Fruit fly (Drosophila melanogaster) whole organism, embryonic: ENCODE results near the gene SecS.

Source experiments
- ATbp ChIP-seq: fragments of 200-800 bp; sonication (Bioruptor generic); optimal IDR thresholded peaks from 2 replicates; lab custom pipeline; 2017; ENCODE audit warnings: missing biosample characterization, mild to moderate bottlenecking, missing genetic modification characterization, missing genetic modification reagents
- Antp ChIP-seq: fragments of 200-800 bp; sonication (Bioruptor generic); optimal IDR thresholded peaks from 3 replicates; lab custom pipeline; 2016; ENCODE audit warnings: missing biosample characterization, missing genetic modification characterization
- Bgb ChIP-seq: fragments of 200-800 bp; sonication (Bioruptor generic); IDR thresholded peaks from 2 replicates; pipeline ENCODE4 v1.3.6; 2022; ENCODE audit warnings: missing biosample characterization, missing genetic modification characterization; ENCODE audit not compliant: partially characterized antibody
- CG11085 ChIP-seq: fragments of 200-800 bp; sonication (Bioruptor generic); IDR thresholded peaks from 2 replicates; pipeline ENCODE4 v1.3.6; 2022; ENCODE audit warnings: missing biosample characterization, missing genetic modification characterization
- CG17802 ChIP-seq: fragments of 200-800 bp; sonication (Bioruptor generic); optimal IDR thresholded peaks from 2 replicates; lab custom pipeline; 2018; ENCODE audit warnings: missing biosample characterization, mild to moderate bottlenecking, missing genetic modification characterization, moderate library complexity
- CG17829 ChIP-seq: fragments of 200-800 bp; optimal IDR thresholded peaks from 2 replicates; lab custom pipeline; 2019; ENCODE audit warnings: missing biosample characterization, mild to moderate bottlenecking, missing genetic modification characterization, moderate library complexity
- CG1832 ChIP-seq: fragments of 200-800 bp; sonication (Bioruptor generic); optimal IDR thresholded peaks from 2 replicates; lab custom pipeline; 2017; ENCODE audit warnings: missing biosample characterization, mild to moderate bottlenecking, missing genetic modification characterization, inconsistent platforms
- CG34422 ChIP-seq: fragments of 200-800 bp; sonication (Bioruptor generic); IDR thresholded peaks from 3 replicates; pipeline ENCODE4 v1.3.6; 2022; ENCODE audit warnings: missing biosample characterization, missing genetic modification characterization
- CG3847 ChIP-seq: fragments of 200-800 bp; sonication (Bioruptor generic); IDR thresholded peaks from 2 replicates; pipeline ENCODE4 v1.3.6; 2022; ENCODE audit warnings: missing biosample characterization, missing genetic modification characterization
- CG6272 ChIP-seq: fragments of 200-800 bp; sonication (Bioruptor generic); IDR thresholded peaks from 2 replicates; pipeline ENCODE4 v1.3.6; 2022; ENCODE audit warnings: missing biosample characterization, missing genetic modification characterization
- CG7963 ChIP-seq: fragments of 200-800 bp; sonication (Bioruptor generic); IDR thresholded peaks from 3 replicates; pipeline ENCODE4 v1.3.6; 2022; ENCODE audit warnings: missing biosample characterization, missing genetic modification characterization; ENCODE audit not compliant: partially characterized antibody
- CG9876 ChIP-seq: fragments of 200-800 bp; sonication (Bioruptor generic); optimal IDR thresholded peaks from 2 replicates; lab custom pipeline; 2016; ENCODE audit warnings: missing biosample characterization, missing genetic modification characterization
- CG9932 ChIP-seq: fragments of 200-800 bp; sonication (Bioruptor generic); IDR thresholded peaks from 2 replicates; pipeline ENCODE4 v1.3.6; 2022; ENCODE audit warnings: missing biosample characterization, missing genetic modification characterization
- D19A ChIP-seq: fragments of 200-800 bp; optimal IDR thresholded peaks from 3 replicates; lab custom pipeline; 2019; ENCODE audit warnings: missing biosample characterization, mild to moderate bottlenecking, missing genetic modification characterization, moderate library complexity
- Doc3 ChIP-seq: fragments of 200-800 bp; sonication (Bioruptor generic); IDR thresholded peaks from 3 replicates; pipeline ENCODE4 v1.3.6; 2022; ENCODE audit warnings: missing biosample characterization, missing genetic modification characterization; ENCODE audit not compliant: partially characterized antibody
- Dref ChIP-seq: fragments of 200-800 bp; sonication (Bioruptor generic); IDR thresholded peaks from 2 replicates; pipeline ENCODE4 v1.3.6; 2022; ENCODE audit warnings: missing biosample characterization, missing genetic modification characterization
- E2f2 ChIP-seq: fragments of 200-800 bp; sonication (Bioruptor generic); IDR thresholded peaks from 2 replicates; pipeline ENCODE4 v1.3.6; 2022; ENCODE audit warnings: missing biosample characterization, missing genetic modification characterization
- Elba2 ChIP-seq: fragments of 200-800 bp; sonication (Bioruptor generic); optimal IDR thresholded peaks from 3 replicates; lab custom pipeline; 2016; ENCODE audit warnings: missing biosample characterization, missing genetic modification characterization
- Ets65A ChIP-seq: fragments of 200-800 bp; sonication (Bioruptor generic); peaks from one replicate; lab custom pipeline; 2016; ENCODE audit warnings: missing biosample characterization, missing genetic modification characterization
- Gug ChIP-seq: fragments of 200-800 bp; sonication (Bioruptor generic); IDR thresholded peaks from 4 replicates; pipeline ENCODE4 v1.3.6; 2022; ENCODE audit warnings: missing biosample characterization, missing genetic modification characterization
- HLH54F ChIP-seq: fragments of 200-800 bp; sonication (Bioruptor generic); optimal IDR thresholded peaks from 3 replicates; lab custom pipeline; 2016; ENCODE audit warnings: missing biosample characterization, missing genetic modification characterization
- HmgZ ChIP-seq: fragments of 200-800 bp; sonication (Bioruptor generic); optimal IDR thresholded peaks from 2 replicates; lab custom pipeline; 2018; ENCODE audit warnings: missing biosample characterization, mild to moderate bottlenecking, missing genetic modification characterization
- MBD-R2 ChIP-seq: fragments of 200-800 bp; sonication (Bioruptor generic); IDR thresholded peaks from 2 replicates; pipeline ENCODE4 v1.3.6; 2022; ENCODE audit warnings: missing biosample characterization, missing genetic modification characterization
- Opbp ChIP-seq: fragments of 200-800 bp; sonication (Bioruptor generic); IDR thresholded peaks from 3 replicates; pipeline ENCODE4 v1.3.6; 2022; ENCODE audit warnings: missing biosample characterization, missing genetic modification characterization; ENCODE audit not compliant: partially characterized antibody
- Side ChIP-seq: fragments of 200-800 bp; sonication (Bioruptor generic); optimal IDR thresholded peaks from 2 replicates; lab custom pipeline; 2016; ENCODE audit warnings: missing biosample characterization, missing genetic modification characterization
- Stat92E ChIP-seq, 3 experiments: fragments of >200 bp in 2 of 3; fragments of 200-800 bp in 1 of 3; sonication (Bioruptor generic) in 1 of 3; optimal IDR thresholded peaks; 2 replicates each; lab custom pipeline; 2017 to 2019; ENCODE audit warnings: missing biosample characterization in 3 of 3, missing genetic modification characterization in 3 of 3, mild to moderate bottlenecking in 1 of 3, moderate library complexity in 1 of 3
- Trl ChIP-seq, 3 experiments: fragments of >200 bp in 2 of 3; fragments of 200-800 bp in 1 of 3; sonication (Bioruptor generic) in 1 of 3; optimal IDR thresholded peaks; 2 replicates in 1 of 3; 3 replicates in 2 of 3; lab custom pipeline; 2016 to 2017; ENCODE audit warnings: missing biosample characterization in 1 of 3, missing genetic modification characterization in 1 of 3
- Vsx1 ChIP-seq: fragments of 200-800 bp; sonication (Bioruptor generic); optimal IDR thresholded peaks from 2 replicates; lab custom pipeline; 2017; ENCODE audit warnings: missing biosample characterization, mild to moderate bottlenecking, missing genetic modification characterization, missing genetic modification reagents
- ato ChIP-seq: fragments of 200-800 bp; sonication (Bioruptor generic); IDR thresholded peaks from 2 replicates; pipeline ENCODE4 v1.3.6; 2022; ENCODE audit warnings: missing biosample characterization, missing genetic modification characterization; ENCODE audit not compliant: partially characterized antibody
- caup ChIP-seq: fragments of 200-800 bp; sonication (Bioruptor generic); optimal IDR thresholded peaks from 3 replicates; lab custom pipeline; 2017; ENCODE audit warnings: missing biosample characterization, mild to moderate bottlenecking, missing genetic modification characterization, moderate library complexity; ENCODE audit not compliant: severe bottlenecking
- chif ChIP-seq, 2 experiments: fragments of 200-800 bp; sonication (Bioruptor generic); optimal IDR thresholded peaks; 3 replicates each; lab custom pipeline; 2016; ENCODE audit warnings: missing biosample characterization in 2 of 2, missing genetic modification characterization in 2 of 2
- chm ChIP-seq: fragments of 200-800 bp; sonication (Bioruptor generic); IDR thresholded peaks from 2 replicates; pipeline ENCODE4 v1.3.6; 2022; ENCODE audit warnings: missing biosample characterization, missing genetic modification characterization
- da ChIP-seq: fragments of 200-800 bp; sonication (Bioruptor generic); optimal IDR thresholded peaks from 2 replicates; lab custom pipeline; 2016; ENCODE audit warnings: missing biosample characterization, missing genetic modification characterization
- dysf ChIP-seq: fragments of 200-800 bp; sonication (Bioruptor generic); IDR thresholded peaks from 3 replicates; pipeline ENCODE4 v1.3.6; 2022; ENCODE audit warnings: missing biosample characterization, missing genetic modification characterization
- gce ChIP-seq: fragments of 200-800 bp; sonication (Bioruptor generic); IDR thresholded peaks from 3 replicates; pipeline ENCODE4 v1.3.6; 2022; ENCODE audit warnings: missing biosample characterization, missing genetic modification characterization
- gsb ChIP-seq: fragments of 200-800 bp; sonication (Bioruptor generic); IDR thresholded peaks from 2 replicates; pipeline ENCODE4 v1.3.6; 2022; ENCODE audit warnings: missing biosample characterization, missing genetic modification characterization
- ind ChIP-seq: fragments of 200-800 bp; sonication (Bioruptor generic); optimal IDR thresholded peaks from 3 replicates; lab custom pipeline; 2016; ENCODE audit warnings: missing biosample characterization, missing genetic modification characterization
- kah ChIP-seq: fragments of 200-800 bp; sonication (Bioruptor generic); optimal IDR thresholded peaks from 2 replicates; lab custom pipeline; 2018; ENCODE audit warnings: missing biosample characterization, mild to moderate bottlenecking, missing genetic modification characterization
- mam ChIP-seq: fragments of 200-800 bp; sonication (Bioruptor generic); optimal IDR thresholded peaks from 3 replicates; lab custom pipeline; 2016; ENCODE audit warnings: missing biosample characterization, missing genetic modification characterization
- mld ChIP-seq: fragments of 200-800 bp; sonication (Bioruptor generic); IDR thresholded peaks from 3 replicates; pipeline ENCODE4 v1.3.6; 2022; ENCODE audit warnings: missing biosample characterization, missing genetic modification characterization; ENCODE audit not compliant: partially characterized antibody
- pum ChIP-seq: fragments of 200-800 bp; sonication (Bioruptor generic); optimal IDR thresholded peaks from 2 replicates; lab custom pipeline; 2016; ENCODE audit warnings: missing biosample characterization, missing genetic modification characterization
- row ChIP-seq: fragments of 200-800 bp; sonication (Bioruptor generic); IDR thresholded peaks from 3 replicates; pipeline ENCODE4 v1.3.6; 2022; ENCODE audit warnings: missing biosample characterization, missing genetic modification characterization
- sima ChIP-seq: fragments of 200-800 bp; sonication (Bioruptor generic); optimal IDR thresholded peaks from 2 replicates; lab custom pipeline; 2016; ENCODE audit warnings: missing biosample characterization, missing genetic modification characterization
- tin ChIP-seq: fragments of 200-800 bp; sonication (Bioruptor generic); optimal IDR thresholded peaks from 3 replicates; lab custom pipeline; 2016; ENCODE audit warnings: missing biosample characterization, missing genetic modification characterization
- tna ChIP-seq: fragments of 200-800 bp; sonication (Bioruptor generic); IDR thresholded peaks from 2 replicates; pipeline ENCODE4 v1.3.6; 2022; ENCODE audit warnings: missing biosample characterization, missing genetic modification characterization; ENCODE audit not compliant: partially characterized antibody
- unc-4 ChIP-seq: fragments of 200-800 bp; sonication (Bioruptor generic); IDR thresholded peaks from 2 replicates; pipeline ENCODE4 v1.3.6; 2022; ENCODE audit warnings: missing biosample characterization, missing genetic modification characterization; ENCODE audit not compliant: partially characterized antibody
- zen2 ChIP-seq: fragments of 200-800 bp; sonication (Bioruptor generic); IDR thresholded peaks from 3 replicates; pipeline ENCODE4 v1.3.6; 2022; ENCODE audit warnings: missing biosample characterization, missing genetic modification characterization; ENCODE audit not compliant: partially characterized antibody
- zfh2 ChIP-seq: fragments of 200-800 bp; sonication (Bioruptor generic); optimal IDR thresholded peaks from 2 replicates; lab custom pipeline; 2016; ENCODE audit warnings: missing biosample characterization, missing genetic modification characterization

Gene SecS

DNA sequence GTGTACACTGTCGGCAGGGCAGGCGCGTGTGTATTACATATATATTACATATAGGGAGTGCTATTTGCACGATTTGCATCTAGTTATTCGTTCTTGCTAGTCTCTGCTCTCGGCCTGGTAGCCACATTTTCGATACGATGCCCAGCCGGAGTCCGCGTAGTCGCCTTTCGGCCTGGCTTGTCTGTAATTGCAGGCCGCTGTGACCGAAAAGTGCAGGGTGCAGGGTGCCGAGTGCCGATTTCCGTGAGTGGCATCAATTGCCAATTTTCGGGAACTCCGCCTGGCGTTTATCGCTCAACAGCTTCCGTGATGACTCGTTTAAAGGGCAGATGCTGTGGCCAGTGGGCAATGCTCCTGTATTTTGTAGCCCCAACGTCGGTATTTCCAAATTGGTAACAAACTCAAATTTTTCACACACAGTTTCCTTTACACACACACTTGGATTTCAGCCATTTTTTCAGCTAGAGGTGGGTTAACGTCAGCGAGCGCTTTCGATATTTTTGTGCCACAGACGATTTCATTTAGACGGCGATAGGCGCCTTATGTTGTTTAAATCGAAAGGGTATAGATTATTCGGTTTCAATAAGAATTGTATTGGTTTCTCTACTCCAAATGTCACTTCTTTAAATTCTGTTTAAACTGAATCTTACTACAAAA, 13.2 kb upstream of the SecS start, which contains the start of gene CG2926 (continued):
- peak; percentile 93 for TF ChIP-seq Ets65A
- TF ChIP-seq CG17829 (tag; lab: Kevin White, UChicago), result peak; percentile 57
- TF ChIP-seq Stat92E (GFP tag; optimal IDR thresholded peaks at IDR 0.05; lab: Kevin White, UChicago), result peak in 1 of 3 experiments; percentile 29
- peak; percentile 90 for TF ChIP-seq row (GFP tag; lab: Robert Waterston, UW)
- peak; percentile 42; the same call in 1 of the 2 replicates for TF ChIP-seq CG3847
- TF ChIP-seq Doc3 (GFP tag; lab: Robert Waterston, UW), result peak; percentile 74; the same call in 2 of the 3 replicates
- no peak for TF ChIP-seq Trl (optimal IDR thresholded peaks at IDR 0.05; lab: Kevin White, UChicago)
- TF ChIP-seq Trl (GFP tag; optimal IDR thresholded peaks at IDR 0.05; lab: Kevin White, UChicago), result peak; percentile 48
- TF ChIP-seq CG9932 (GFP tag; lab: Robert Waterston, UW), result peak; percentile 79
- peak; percentile 62 for TF ChIP-seq CG6272
- no peak for TF ChIP-seq gce (GFP tag; lab: Robert Waterston, UW)
- no peak for TF ChIP-seq da (GFP tag; lab: Kevin White, UChicago)
- peak; percentile 91 for TF ChIP-seq mld (GFP tag; lab: Robert Waterston, UW)
- TF ChIP-seq tin (GFP tag; lab: Kevin White, UChicago), result peak; percentile 29
- TF ChIP-seq ATbp (GFP tag; lab: Kevin White, UChicago), result no peak
- no peak for TF ChIP-seq Vsx1
- peak; percentile 72 for TF ChIP-seq E2f2 (GFP tag; lab: Robert Waterston, UW)
- peak; percentile 48 for TF ChIP-seq CG17802 (tag; lab: Kevin White, UChicago)
- TF ChIP-seq Opbp, result peak; percentile 94
- TF ChIP-seq tna, result peak; percentile 89
- peak; percentile 91 for TF ChIP-seq ato (GFP tag; lab: Robert Waterston, UW)
- peak; percentile 17 for TF ChIP-seq pum
- peak in 1 of 2 experiments; percentile 51 for TF ChIP-seq chif (GFP tag; optimal IDR thresholded peaks at IDR 0.05; lab: Kevin White, UChicago)
- TF ChIP-seq caup (GFP tag; lab: Kevin White, UChicago), result peak; percentile 9
- TF ChIP-seq zfh2 (GFP tag; lab: Kevin White, UChicago), result peak; percentile 44
- TF ChIP-seq kah (GFP tag; lab: Kevin White, UChicago), result no peak
- TF ChIP-seq mam (GFP tag; lab: Kevin White, UChicago), result peak; percentile 70
- TF ChIP-seq D19A, result peak; percentile 100
- TF ChIP-seq Dref, result peak; percentile 81
- TF ChIP-seq dysf (GFP tag; lab: Robert Waterston, UW), result peak; percentile 45; the same call in 1 of the 3 replicates
- peak; percentile 79 for TF ChIP-seq zen2 (GFP tag; lab: Robert Waterston, UW)
- TF ChIP-seq CG11085 (GFP tag; lab: Robert Waterston, UW), result peak; percentile 30; the same call in 1 of the 2 replicates
- TF ChIP-seq gsb (GFP tag; lab: Robert Waterston, UW), result 0 out of 2 replicates have a peak, but pooled peaks have one; percentile 5
- TF ChIP-seq CG34422 (GFP tag; lab: Robert Waterston, UW), result peak; percentile 82; the same call in 2 of the 3 replicates
- peak; percentile 87 for TF ChIP-seq MBD-R2 (GFP tag; lab: Robert Waterston, UW)
- peak; percentile 46 for TF ChIP-seq HLH54F (GFP tag; lab: Kevin White, UChicago)
- peak; percentile 88 for TF ChIP-seq CG7963 (GFP tag; lab: Robert Waterston, UW)
- peak; percentile 55 for TF ChIP-seq chm (GFP tag; lab: Robert Waterston, UW)
- no peak for TF ChIP-seq ind
- TF ChIP-seq unc-4 (GFP tag; lab: Robert Waterston, UW), result peak; percentile 84
- no peak for TF ChIP-seq sima
- peak; percentile 53 for TF ChIP-seq CG9876 (GFP tag; lab: Kevin White, UChicago)
- TF ChIP-seq Bgb (GFP tag; lab: Robert Waterston, UW), result peak; percentile 94
- peak; percentile 93 for TF ChIP-seq Elba2 (GFP tag; lab: Kevin White, UChicago)
- peak; percentile 68 for TF ChIP-seq HmgZ (tag; lab: Kevin White, UChicago)
- TF ChIP-seq Antp (GFP tag; lab: Kevin White, UChicago), result peak; percentile 16
- peak; percentile 21 for TF ChIP-seq Side (GFP tag; lab: Kevin White, UChicago)
- peak; percentile 75; the same call in 2 of the 4 replicates for TF ChIP-seq Gug (GFP tag; lab: Robert Waterston, UW)
- TF ChIP-seq CG1832, result no peak
